Fruit fly (Drosophila melanogaster) whole organism, wandering third instar larva: ENCODE results near the gene AlkB.
A peak's percentile ranks its signal among the peaks of the same experiment; 100 is the strongest.

Experiments
- Abd-B ChIP-seq: fragments of >200 bp; optimal IDR thresholded peaks from 2 replicates; lab custom pipeline; 2017; ENCODE audit warnings: missing biosample characterization, missing genetic modification characterization
- CG32264 ChIP-seq: fragments of 200-800 bp; sonication (Bioruptor generic); optimal IDR thresholded peaks from 2 replicates; lab custom pipeline; 2016; ENCODE audit warnings: missing biosample characterization, missing genetic modification characterization
- CG9705 ChIP-seq: fragments of 200-800 bp; sonication (Bioruptor generic); optimal IDR thresholded peaks from 2 replicates; lab custom pipeline; 2018; ENCODE audit warnings: missing biosample characterization, mild to moderate bottlenecking, missing genetic modification characterization
- CrebA ChIP-seq: fragments of 200-800 bp; sonication (Bioruptor generic); optimal IDR thresholded peaks from 2 replicates; lab custom pipeline; 2016; ENCODE audit warnings: missing biosample characterization, mild to moderate bottlenecking, missing genetic modification characterization, borderline replicate concordance
- Dfd ChIP-seq: fragments of >200 bp; optimal IDR thresholded peaks from 2 replicates; lab custom pipeline; 2017; ENCODE audit warnings: missing biosample characterization, missing genetic modification characterization
- Dif ChIP-seq: fragments of 200-275, 200-300 bp; sonication (Bioruptor generic); optimal IDR thresholded peaks from 2 replicates; lab custom pipeline; 2018; ENCODE audit warnings: missing biosample characterization, missing genetic modification characterization; ENCODE audit not compliant: partially characterized antibody
- GATAd ChIP-seq: sonication (Bioruptor generic); optimal IDR thresholded peaks from 2 replicates; lab custom pipeline; 2016; ENCODE audit warnings: missing biosample characterization, missing genetic modification characterization
- HLH106 ChIP-seq: fragments of 200-800 bp; optimal IDR thresholded peaks from 3 replicates; lab custom pipeline; 2019; ENCODE audit warnings: missing biosample characterization, mild to moderate bottlenecking, missing genetic modification characterization, moderate library complexity
- Hnf4 ChIP-seq: fragments of 200-800 bp; sonication (Bioruptor generic); optimal IDR thresholded peaks from 2 replicates; lab custom pipeline; 2016; ENCODE audit warnings: missing biosample characterization, mild to moderate bottlenecking, missing genetic modification characterization
- Hr78 ChIP-seq: fragments of >200 bp; optimal IDR thresholded peaks from 2 replicates; lab custom pipeline; 2017; ENCODE audit warnings: missing biosample characterization, missing genetic modification characterization
- Hr83 ChIP-seq: fragments of 200-300 bp; sonication (Bioruptor generic); optimal IDR thresholded peaks from 2 replicates; lab custom pipeline; 2016; ENCODE audit warnings: missing biosample characterization, mild to moderate bottlenecking, missing genetic modification characterization, moderate library complexity; ENCODE audit not compliant: poor library complexity, severe bottlenecking
- Jra ChIP-seq: sonication (Bioruptor generic); optimal IDR thresholded peaks from 2 replicates; lab custom pipeline; 2016; ENCODE audit warnings: missing biosample characterization, missing genetic modification characterization
- Mio ChIP-seq: sonication (Bioruptor generic); optimal IDR thresholded peaks from 2 replicates; lab custom pipeline; 2016; ENCODE audit warnings: missing biosample characterization, missing genetic modification characterization
- N ChIP-seq: fragments of >200 bp; optimal IDR thresholded peaks from 2 replicates; lab custom pipeline; 2018; ENCODE audit warnings: missing biosample characterization, missing external identifiers, missing genetic modification characterization
- OdsH ChIP-seq: fragments of 200-800 bp; sonication (Bioruptor generic); optimal IDR thresholded peaks from 2 replicates; lab custom pipeline; 2016; ENCODE audit warnings: missing biosample characterization, mild to moderate bottlenecking, missing genetic modification characterization
- Rel ChIP-seq, 2 experiments: fragments of 200-800 bp; sonication (Bioruptor generic) in 1 of 2; optimal IDR thresholded peaks; 2 replicates in 1 of 2; 3 replicates in 1 of 2; lab custom pipeline; 2016 to 2019; ENCODE audit warnings: mild to moderate bottlenecking in 2 of 2, missing biosample characterization in 2 of 2, missing genetic modification characterization in 2 of 2, moderate library complexity in 1 of 2
- Sp1 ChIP-seq: fragments of 200-800 bp; sonication (Bioruptor generic); optimal IDR thresholded peaks from 3 replicates; lab custom pipeline; 2019; ENCODE audit warnings: missing biosample characterization, mild to moderate bottlenecking, missing genetic modification characterization, moderate library complexity
- Vsx2 ChIP-seq: fragments of 200-300, 225-300 bp; sonication (Bioruptor generic); optimal IDR thresholded peaks from 2 replicates; lab custom pipeline; 2018; ENCODE audit warnings: missing biosample characterization, missing genetic modification characterization; ENCODE audit not compliant: partially characterized antibody
- br ChIP-seq: fragments of 200-800 bp; sonication (Bioruptor generic); optimal IDR thresholded peaks from 2 replicates; lab custom pipeline; 2016; ENCODE audit warnings: missing biosample characterization, missing genetic modification characterization
- brk ChIP-seq: fragments of 200-800 bp; sonication (Bioruptor generic); optimal IDR thresholded peaks from 2 replicates; lab custom pipeline; 2016; ENCODE audit warnings: missing biosample characterization, mild to moderate bottlenecking, missing genetic modification characterization
- dl ChIP-seq, 2 experiments: fragments of 175-275, 200-275 bp in 1 of 2; fragments of 200-275 bp in 1 of 2; sonication (Bioruptor generic); optimal IDR thresholded peaks; lab custom pipeline; 2018; ENCODE audit warnings: mild to moderate bottlenecking in 2 of 2, missing biosample characterization in 2 of 2, missing genetic modification characterization in 2 of 2, moderate library complexity in 2 of 2; ENCODE audit not compliant: partially characterized antibody in 2 of 2, insufficient read depth in 1 of 2
- ey ChIP-seq: fragments of 200-800 bp; sonication (Bioruptor generic); optimal IDR thresholded peaks from 2 replicates; lab custom pipeline; 2016; ENCODE audit warnings: missing biosample characterization, missing genetic modification characterization
- foxo ChIP-seq, 2 experiments: fragments of 200-800 bp; sonication (Bioruptor generic); optimal IDR thresholded peaks; 2 replicates in 1 of 2; 3 replicates in 1 of 2; lab custom pipeline; 2016 to 2017; ENCODE audit warnings: missing biosample characterization in 2 of 2, missing genetic modification characterization in 2 of 2
- fru ChIP-seq: fragments of 200-800 bp; sonication (Bioruptor generic); optimal IDR thresholded peaks from 3 replicates; lab custom pipeline; 2016; ENCODE audit warnings: missing biosample characterization, mild to moderate bottlenecking, missing genetic modification characterization
- h ChIP-seq: fragments of 200-800 bp; sonication (Bioruptor generic); optimal IDR thresholded peaks from 3 replicates; lab custom pipeline; 2016; ENCODE audit warnings: missing biosample characterization, mild to moderate bottlenecking, missing genetic modification characterization
- jim ChIP-seq: fragments of 175-275, 200-325 bp; sonication (Bioruptor generic); optimal IDR thresholded peaks from 2 replicates; lab custom pipeline; 2016; ENCODE audit warnings: missing biosample characterization, mild to moderate bottlenecking, missing genetic modification characterization
- pan ChIP-seq: fragments of >200 bp; optimal IDR thresholded peaks from 2 replicates; lab custom pipeline; 2017
- psq ChIP-seq: fragments of 200-800 bp; sonication (Bioruptor generic); optimal IDR thresholded peaks from 3 replicates; lab custom pipeline; 2017; ENCODE audit warnings: missing biosample characterization, mild to moderate bottlenecking, missing genetic modification characterization, moderate library complexity
- rgr ChIP-seq: fragments of 200-800 bp; sonication (Bioruptor generic); optimal IDR thresholded peaks from 3 replicates; lab custom pipeline; 2016; ENCODE audit warnings: missing biosample characterization, mild to moderate bottlenecking, missing genetic modification characterization
- sage ChIP-seq: fragments of 200-800 bp; sonication (Bioruptor generic); optimal IDR thresholded peaks from 2 replicates; lab custom pipeline; 2016; ENCODE audit warnings: missing biosample characterization, mild to moderate bottlenecking, missing genetic modification characterization
- sv ChIP-seq: fragments of 200-800 bp; sonication (Bioruptor generic); optimal IDR thresholded peaks from 3 replicates; lab custom pipeline; 2016; ENCODE audit warnings: missing biosample characterization, missing genetic modification characterization
- tai ChIP-seq: sonication (Bioruptor generic); optimal IDR thresholded peaks from 2 replicates; lab custom pipeline; 2016; ENCODE audit warnings: missing biosample characterization, missing genetic modification characterization
- usp ChIP-seq: fragments of >200 bp; optimal IDR thresholded peaks from 2 replicates; lab custom pipeline; 2017; ENCODE audit warnings: missing biosample characterization, missing genetic modification characterization
- woc ChIP-seq: sonication (Bioruptor generic); optimal IDR thresholded peaks from 2 replicates; lab custom pipeline; 2016; ENCODE audit warnings: missing biosample characterization, mild to moderate bottlenecking, missing genetic modification characterization

The AlkB gene

dm6 chrX:15859869-15860268, 582 bp upstream of the AlkB start, which contains the start of gene Gbeta13F:
TSS of gene Gbeta13F (plus strand) at chrX:15860115.
- TF ChIP-seq CG32264 (GFP tag; lab: Kevin White, UChicago) (no peak), Hr78 (GFP tag; lab: Kevin White, UChicago) (no peak), sv (GFP tag; lab: Kevin White, UChicago) (no peak), Hr83 (GFP tag; lab: Kevin White, UChicago) (peak; percentile 20), CG9705 (GFP tag; lab: Kevin White, UChicago) (no peak), Vsx2 (GFP tag; lab: Kevin White, UChicago) (no peak), HLH106 (peak; percentile 19), foxo (GFP tag; optimal IDR thresholded peaks at IDR 0.05; lab: Kevin White, UChicago) (no peak), Abd-B (GFP tag; lab: Kevin White, UChicago) (no peak), Rel (GFP tag; optimal IDR thresholded peaks at IDR 0.05; lab: Kevin White, UChicago) (no peak), Rel (tag; optimal IDR thresholded peaks at IDR 0.05; lab: Kevin White, UChicago) (no peak), dl (GFP tag; optimal IDR thresholded peaks at IDR 0.05; lab: Kevin White, UChicago; ENCODE audit: insufficient read depth in 1 of 2, partially characterized antibody in 2 of 2) (no peak), N (no peak), CrebA (no peak), Dfd (GFP tag; lab: Kevin White, UChicago) (no peak), br (no peak), Hnf4 (GFP tag; lab: Kevin White, UChicago) (no peak), ey (GFP tag; lab: Kevin White, UChicago) (no peak)

dm6 chrX:15857601-15858284, 1.5 kb downstream of the AlkB start, which contains the start of the genes CG46440 and Myb:
TSS of gene CG46440 (minus strand) at chrX:15857823.
TSS of gene Myb (minus strand) at chrX:15857823.
- no peak for TF ChIP-seq Hr78 (GFP tag; lab: Kevin White, UChicago)
- no peak for TF ChIP-seq jim
- no peak for TF ChIP-seq br
- TF ChIP-seq psq (GFP tag; lab: Kevin White, UChicago), result no peak
- TF ChIP-seq GATAd, result no peak
- TF ChIP-seq Sp1, result no peak
- TF ChIP-seq Hnf4 (GFP tag; lab: Kevin White, UChicago), result peak; percentile 61
- TF ChIP-seq Hr83 (GFP tag; lab: Kevin White, UChicago), result no peak
- TF ChIP-seq Rel (GFP tag; optimal IDR thresholded peaks at IDR 0.05; lab: Kevin White, UChicago), result no peak
- TF ChIP-seq Rel (tag; optimal IDR thresholded peaks at IDR 0.05; lab: Kevin White, UChicago), result no peak
- TF ChIP-seq h (GFP tag; lab: Kevin White, UChicago), result no peak
- TF ChIP-seq CG32264 (GFP tag; lab: Kevin White, UChicago), result no peak
- peak; percentile 16 for TF ChIP-seq OdsH (GFP tag; lab: Kevin White, UChicago)
- peak in 1 of 2 experiments; percentile 24 for TF ChIP-seq foxo (GFP tag; optimal IDR thresholded peaks at IDR 0.05; lab: Kevin White, UChicago)
- TF ChIP-seq sage, result peak; percentile 3
- TF ChIP-seq N, result no peak
- TF ChIP-seq woc, result peak; percentile 33
- TF ChIP-seq fru (GFP tag; lab: Kevin White, UChicago), result no peak
- TF ChIP-seq HLH106, result no peak
- no peak for TF ChIP-seq Mio (GFP tag; lab: Kevin White, UChicago)
- TF ChIP-seq Abd-B (GFP tag; lab: Kevin White, UChicago), result no peak
- no peak for TF ChIP-seq usp (GFP tag; lab: Kevin White, UChicago)

DNA sequence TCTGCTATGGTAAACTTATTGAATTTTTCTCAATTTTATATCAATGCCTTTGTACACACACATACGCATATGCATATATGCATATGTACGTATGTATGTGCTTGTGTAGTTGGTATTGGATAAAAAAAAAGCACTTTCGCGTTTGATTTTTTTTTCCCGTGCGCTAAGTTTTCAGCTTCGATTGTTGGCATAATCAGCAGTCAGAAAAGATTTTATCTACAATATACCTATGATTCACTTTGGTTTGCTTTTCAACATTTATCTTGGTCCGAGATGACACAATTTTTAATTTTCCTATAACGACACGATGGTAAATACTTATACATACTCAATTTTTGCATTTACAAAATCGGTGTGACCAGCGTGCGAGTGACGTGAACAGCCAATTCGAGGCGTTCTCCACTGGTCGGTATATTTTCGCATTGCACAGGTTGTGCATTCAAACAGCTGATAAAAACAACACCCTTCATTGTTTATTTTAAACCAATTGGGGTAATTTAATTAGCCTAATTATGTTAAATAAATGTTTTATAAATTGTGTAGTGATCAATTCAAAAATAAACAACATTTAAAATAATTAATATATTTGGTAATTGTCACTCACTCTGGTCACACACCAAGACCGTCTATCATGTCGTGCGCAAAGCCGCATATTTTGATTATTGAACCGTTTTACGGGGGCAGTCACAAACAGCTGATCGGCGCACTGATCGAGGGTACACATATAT, 6.3 kb downstream of the AlkB start, which contains the start of the genes UBL3 and CG15914:
Gene UBL3, minus strand, starts transcription at position 361 of the 728 bp plus-strand sequence.
Gene CG15914, plus strand, starts transcription at position 607 of the 728 bp plus-strand sequence.
- TF ChIP-seq Sp1, result peak; percentile 32
- TF ChIP-seq psq (GFP tag; lab: Kevin White, UChicago), result no peak
- peak; percentile 36 for TF ChIP-seq HLH106
- no peak for TF ChIP-seq Dfd (GFP tag; lab: Kevin White, UChicago)
- TF ChIP-seq usp (GFP tag; lab: Kevin White, UChicago), result no peak
- TF ChIP-seq tai (GFP tag; lab: Kevin White, UChicago), result no peak
- TF ChIP-seq Rel (GFP tag; optimal IDR thresholded peaks at IDR 0.05; lab: Kevin White, UChicago), result no peak
- peak; percentile 60 for TF ChIP-seq Rel (tag; optimal IDR thresholded peaks at IDR 0.05; lab: Kevin White, UChicago)
- TF ChIP-seq ey (GFP tag; lab: Kevin White, UChicago), result no peak
- peak; percentile 18 for TF ChIP-seq OdsH (GFP tag; lab: Kevin White, UChicago)
- TF ChIP-seq foxo (GFP tag; optimal IDR thresholded peaks at IDR 0.05; lab: Kevin White, UChicago), result peak in 1 of 2 experiments; percentile 40
- TF ChIP-seq Hnf4 (GFP tag; lab: Kevin White, UChicago), result no peak
- TF ChIP-seq fru (GFP tag; lab: Kevin White, UChicago), result peak; percentile 22
- TF ChIP-seq dl (GFP tag; optimal IDR thresholded peaks at IDR 0.05; lab: Kevin White, UChicago; ENCODE audit: insufficient read depth in 1 of 2, partially characterized antibody in 2 of 2), result no peak
- peak; percentile 18 for TF ChIP-seq woc
- no peak for TF ChIP-seq pan (lab: Kevin White, UChicago)
- no peak for TF ChIP-seq Hr83 (GFP tag; lab: Kevin White, UChicago)
- TF ChIP-seq brk, result no peak
- no peak for TF ChIP-seq Dif
- TF ChIP-seq CG9705 (GFP tag; lab: Kevin White, UChicago), result no peak
- no peak for TF ChIP-seq sage
- no peak for TF ChIP-seq Abd-B (GFP tag; lab: Kevin White, UChicago)
- peak; percentile 35 for TF ChIP-seq rgr
- TF ChIP-seq h (GFP tag; lab: Kevin White, UChicago), result peak; percentile 51
- TF ChIP-seq Jra (GFP tag; lab: Kevin White, UChicago), result peak; percentile 6
